Worm (Caenorhabditis elegans): Measurements from ENCODE around the gene srg-13.

DNA sequence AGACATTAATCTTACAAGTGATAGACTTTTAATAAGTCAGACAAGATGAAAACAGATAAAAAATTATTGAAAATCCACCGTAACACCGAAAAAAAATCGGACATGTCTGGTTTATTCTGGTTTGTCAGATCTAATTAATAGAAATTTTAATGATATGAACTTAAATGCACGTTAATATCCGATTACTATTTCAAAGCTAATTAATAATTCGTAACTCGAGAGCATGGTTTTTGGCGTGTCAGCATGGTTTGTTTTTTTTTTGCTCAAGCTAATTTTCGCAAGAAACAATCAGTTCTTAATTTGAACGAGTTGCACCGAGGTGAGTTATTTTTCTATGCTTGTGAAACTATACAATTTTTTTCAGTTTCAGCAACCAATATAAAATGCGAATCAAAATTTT lies 37.1 kb upstream of the srg-13 start, which contains the start of gene clec-153:
- TF ChIP-seq fkh-10 (GFP tag; optimal IDR thresholded peaks at IDR 0.05), result no peak
- no peak for TF ChIP-seq lim-7 (GFP tag; IDR thresholded peaks at IDR 0.05)
- no peak for TF ChIP-seq unc-39 (tag; optimal IDR thresholded peaks at IDR 0.05)
- TF ChIP-seq saeg-2 (GFP tag; IDR thresholded peaks at IDR 0.05), result no peak
- TF ChIP-seq mxl-2 (GFP tag; conservative IDR thresholded peaks at IDR 0.05), result no peak
- TF ChIP-seq ceh-20 (GFP tag; IDR thresholded peaks at IDR 0.05), result no peak
- no peak for TF ChIP-seq ztf-11 (tag; optimal IDR thresholded peaks at IDR 0.05)
- TF ChIP-seq nhr-76 (tag; optimal IDR thresholded peaks at IDR 0.05), result no peak
- no peak for TF ChIP-seq zfp-2 (tag; optimal IDR thresholded peaks at IDR 0.05)

Measured in whole organism, L4 larva.